Fruit fly (Drosophila melanogaster) whole organism, pupa: ENCODE data around the gene chas.
A peak's percentile ranks its signal among the peaks of the same experiment; 100 is the strongest.

ENCODE experiments used
- CG10348 ChIP-seq: fragments of 200-800 bp; sonication (Bioruptor generic); IDR thresholded peaks from 2 replicates; pipeline ENCODE4 v1.3.6; 2022; ENCODE audit warnings: missing biosample characterization, missing genetic modification characterization
- CG12605 ChIP-seq: fragments of 200-800 bp; sonication (Bioruptor generic); IDR thresholded peaks from 2 replicates; pipeline ENCODE4 v1.3.6; 2022; ENCODE audit warnings: missing biosample characterization, missing genetic modification characterization
- CG13204 ChIP-seq: fragments of 200-800 bp; sonication (Bioruptor generic); optimal IDR thresholded peaks from 2 replicates; lab custom pipeline; 2018; ENCODE audit warnings: missing biosample characterization, mild to moderate bottlenecking, missing genetic modification characterization, moderate library complexity
- CG14655 ChIP-seq: fragments of 200-800 bp; sonication (Bioruptor generic); optimal IDR thresholded peaks from 3 replicates; lab custom pipeline; 2017; ENCODE audit warnings: mild to moderate bottlenecking, missing biosample characterization, missing genetic modification reagents, missing genetic modification characterization
- CG15710 ChIP-seq: fragments of 200-800 bp; sonication (Bioruptor generic); optimal IDR thresholded peaks from 2 replicates; lab custom pipeline; 2018; ENCODE audit warnings: missing biosample characterization, mild to moderate bottlenecking, missing genetic modification characterization, moderate library complexity
- CG17806 ChIP-seq: fragments of 200-800 bp; sonication (Bioruptor generic); optimal IDR thresholded peaks from 2 replicates; lab custom pipeline; 2018; ENCODE audit warnings: missing biosample characterization, mild to moderate bottlenecking, missing genetic modification characterization, moderate library complexity
- CG32121 ChIP-seq: fragments of 200-800 bp; sonication (Bioruptor generic); IDR thresholded peaks from 2 replicates; pipeline ENCODE4 v1.3.6; 2022; ENCODE audit warnings: missing biosample characterization, missing genetic modification characterization
- CG34367 ChIP-seq: fragments of 200-800 bp; sonication (Bioruptor generic); optimal IDR thresholded peaks from 2 replicates; lab custom pipeline; 2018; ENCODE audit warnings: missing biosample characterization, mild to moderate bottlenecking, missing genetic modification characterization
- CG4496 ChIP-seq: fragments of 200-800 bp; sonication (Bioruptor generic); IDR thresholded peaks from 3 replicates; pipeline ENCODE4 v1.3.6; 2022; ENCODE audit warnings: missing biosample characterization, missing genetic modification characterization
- CG8159 ChIP-seq: fragments of 200-800 bp; sonication (Bioruptor generic); optimal IDR thresholded peaks from 3 replicates; lab custom pipeline; 2018; ENCODE audit warnings: missing biosample characterization, mild to moderate bottlenecking, missing genetic modification characterization, moderate library complexity
- CG8301 ChIP-seq: fragments of 200-800 bp; sonication (Bioruptor generic); optimal IDR thresholded peaks from 2 replicates; lab custom pipeline; 2018; ENCODE audit warnings: missing biosample characterization, mild to moderate bottlenecking, missing genetic modification characterization
- CG9948 ChIP-seq: fragments of 200-800 bp; sonication (Bioruptor generic); optimal IDR thresholded peaks from 2 replicates; lab custom pipeline; 2018; ENCODE audit warnings: missing biosample characterization, mild to moderate bottlenecking, missing genetic modification characterization, moderate library complexity
- D1 ChIP-seq: fragments of 200-800 bp; sonication (Bioruptor generic); optimal IDR thresholded peaks from 2 replicates; lab custom pipeline; 2018; ENCODE audit warnings: missing biosample characterization, mild to moderate bottlenecking, missing genetic modification characterization, moderate library complexity
- EcR ChIP-seq: fragments of 200-800 bp; sonication (Bioruptor generic); optimal IDR thresholded peaks from 3 replicates; lab custom pipeline; 2019; ENCODE audit warnings: missing biosample characterization, missing genetic modification characterization, mild to moderate bottlenecking, moderate library complexity, missing genetic modification reagents
- Ets98B ChIP-seq: fragments of 200-800 bp; sonication (Bioruptor generic); IDR thresholded peaks from 2 replicates; pipeline ENCODE4 v1.3.6; 2022; ENCODE audit warnings: missing biosample characterization, missing genetic modification characterization
- Pif1A ChIP-seq: fragments of 200-800 bp; sonication (Bioruptor generic); optimal IDR thresholded peaks from 3 replicates; lab custom pipeline; 2016; ENCODE audit warnings: missing biosample characterization, missing genetic modification characterization
- Pif1B ChIP-seq: fragments of 200-800 bp; sonication (Bioruptor generic); optimal IDR thresholded peaks from 3 replicates; lab custom pipeline; 2016; ENCODE audit warnings: missing biosample characterization, missing genetic modification characterization
- Snoo ChIP-seq: fragments of 200-800 bp; sonication (Bioruptor generic); optimal IDR thresholded peaks from 3 replicates; lab custom pipeline; 2017; ENCODE audit warnings: missing biosample characterization, mild to moderate bottlenecking, missing genetic modification characterization, inconsistent platforms
- fd96Ca ChIP-seq: fragments of 200-800 bp; sonication (Bioruptor generic); IDR thresholded peaks from 3 replicates; pipeline ENCODE4 v1.3.6; 2022; ENCODE audit warnings: missing biosample characterization, missing genetic modification characterization
- gl ChIP-seq: fragments of 200-800 bp; sonication (Bioruptor generic); optimal IDR thresholded peaks from 2 replicates; lab custom pipeline; 2018; ENCODE audit warnings: missing biosample characterization, mild to moderate bottlenecking, missing genetic modification characterization
- rn ChIP-seq: fragments of 200-800 bp; sonication (Bioruptor generic); IDR thresholded peaks from 2 replicates; pipeline ENCODE4 v1.3.6; 2022; ENCODE audit warnings: missing biosample characterization, missing genetic modification characterization

chas gene

dm6 chrX:17736101-17736728 is 37.7 kb upstream of the chas start:
- TF ChIP-seq CG10348 (no peak), Pif1B (no peak), rn (GFP tag; lab: Robert Waterston, UW) (no peak), CG4496 (no peak), CG32121 (GFP tag; lab: Robert Waterston, UW) (no peak), CG8159 (tag; lab: Kevin White, UChicago) (no peak), Ets98B (no peak), CG13204 (GFP tag; lab: Kevin White, UChicago) (no peak), EcR (GFP tag; lab: Kevin White, UChicago) (no peak)

dm6 chrX:17733698-17734248 is 35.2 kb upstream of the chas start:
- no peak for TF ChIP-seq Pif1B
- no peak for TF ChIP-seq CG8159 (tag; lab: Kevin White, UChicago)
- TF ChIP-seq Snoo (tag; lab: Kevin White, UChicago) = no peak
- no peak for TF ChIP-seq EcR (GFP tag; lab: Kevin White, UChicago)
- no peak for TF ChIP-seq CG13204 (GFP tag; lab: Kevin White, UChicago)
- TF ChIP-seq CG32121 (GFP tag; lab: Robert Waterston, UW) = no peak
- TF ChIP-seq CG4496 = no peak
- TF ChIP-seq CG34367 (tag; lab: Kevin White, UChicago) = no peak
- TF ChIP-seq gl = no peak
- TF ChIP-seq Pif1A (GFP tag; lab: Kevin White, UChicago) = no peak
- TF ChIP-seq D1 = no peak
- TF ChIP-seq CG12605 = no peak
- no peak for TF ChIP-seq fd96Ca (GFP tag; lab: Robert Waterston, UW)
- TF ChIP-seq CG8301 (tag; lab: Kevin White, UChicago) = no peak
- no peak for TF ChIP-seq CG15710 (tag; lab: Kevin White, UChicago)

- peak; percentile 33 for TF ChIP-seq CG8159 (tag; lab: Kevin White, UChicago)
- TF ChIP-seq CG14655 (GFP tag; lab: Kevin White, UChicago) = peak; percentile 60
- no peak for TF ChIP-seq gl
- peak; percentile 42 for TF ChIP-seq CG8301 (tag; lab: Kevin White, UChicago)
- peak; percentile 26 for TF ChIP-seq CG17806 (tag; lab: Kevin White, UChicago)
- TF ChIP-seq rn (GFP tag; lab: Robert Waterston, UW) = no peak
- TF ChIP-seq CG9948 (tag; lab: Kevin White, UChicago) = peak; percentile 12
- TF ChIP-seq CG4496 = 0 out of 3 replicates have a peak, but pooled peaks have one; percentile 20
These were observed 34.2 kb upstream of the chas start for dm6 chrX:17732684-17733083.

- no peak for TF ChIP-seq CG8301 (tag; lab: Kevin White, UChicago)
- TF ChIP-seq CG13204 (GFP tag; lab: Kevin White, UChicago) = peak; percentile 48
- TF ChIP-seq CG9948 (tag; lab: Kevin White, UChicago) = no peak
- no peak for TF ChIP-seq gl
- TF ChIP-seq CG4496 = no peak
- TF ChIP-seq CG34367 (tag; lab: Kevin White, UChicago) = no peak
- TF ChIP-seq CG17806 (tag; lab: Kevin White, UChicago) = no peak
- peak; percentile 44 for TF ChIP-seq Pif1A (GFP tag; lab: Kevin White, UChicago)
- TF ChIP-seq fd96Ca (GFP tag; lab: Robert Waterston, UW) = no peak
- no peak for TF ChIP-seq D1
- TF ChIP-seq CG12605 = 0 out of 2 replicates have a peak, but pooled peaks have one; percentile 12
- TF ChIP-seq CG15710 (tag; lab: Kevin White, UChicago) = no peak
- no peak for TF ChIP-seq CG32121 (GFP tag; lab: Robert Waterston, UW)
- no peak for TF ChIP-seq CG10348
- peak; percentile 39 for TF ChIP-seq Snoo (tag; lab: Kevin White, UChicago)
- no peak for TF ChIP-seq rn (GFP tag; lab: Robert Waterston, UW)
- no peak for TF ChIP-seq CG8159 (tag; lab: Kevin White, UChicago)
- no peak for TF ChIP-seq CG14655 (GFP tag; lab: Kevin White, UChicago)
- no peak for TF ChIP-seq Pif1B
- TF ChIP-seq EcR (GFP tag; lab: Kevin White, UChicago) = no peak
- TF ChIP-seq Ets98B = 0 out of 2 replicates have a peak, but pooled peaks have one; percentile 10
These were observed 33.5 kb upstream of the chas start for dm6 chrX:17732076-17732475.

- TF ChIP-seq CG10348 (no peak), rn (GFP tag; lab: Robert Waterston, UW) (no peak), CG13204 (GFP tag; lab: Kevin White, UChicago) (no peak), CG14655 (GFP tag; lab: Kevin White, UChicago) (peak; percentile 32), EcR (GFP tag; lab: Kevin White, UChicago) (no peak), CG15710 (tag; lab: Kevin White, UChicago) (no peak), CG8159 (tag; lab: Kevin White, UChicago) (peak; percentile 25), CG12605 (no peak), CG9948 (tag; lab: Kevin White, UChicago) (peak; percentile 13), CG8301 (tag; lab: Kevin White, UChicago) (no peak), CG34367 (tag; lab: Kevin White, UChicago) (no peak), Pif1A (GFP tag; lab: Kevin White, UChicago) (no peak), fd96Ca (GFP tag; lab: Robert Waterston, UW) (no peak), Ets98B (no peak), CG32121 (GFP tag; lab: Robert Waterston, UW) (no peak)
These were observed 29.8 kb upstream of the chas start for dm6 chrX:17728338-17728737.
